Worm (Caenorhabditis elegans) whole organism, late embryonic: ENCODE measurements around the gene Y77E11A.23.

ENCODE experiments used
- K02D7.2 ChIP-seq: sonication (generic microtip); optimal IDR thresholded peaks from 2 replicates; lab custom pipeline; 2017; ENCODE audit warnings: mild to moderate bottlenecking, missing genetic modification characterization, missing compliant biosample characterization
- ama-1 ChIP-seq: fragments of 150-350 bp; optimal IDR thresholded peaks from 2 replicates; lab custom pipeline; 2014
- ceh-34 ChIP-seq: sonication (generic microtip); optimal IDR thresholded peaks from 2 replicates; lab custom pipeline; 2016; ENCODE audit warnings: mild to moderate bottlenecking, missing genetic modification characterization, missing compliant biosample characterization
- dmd-4 ChIP-seq: sonication (generic microtip); optimal IDR thresholded peaks from 2 replicates; lab custom pipeline; 2016; ENCODE audit warnings: borderline replicate concordance, missing genetic modification characterization, missing compliant biosample characterization
- elt-2 ChIP-seq: sonication (generic microtip); optimal IDR thresholded peaks from 2 replicates; lab custom pipeline; 2016; ENCODE audit warnings: missing genetic modification reagents, missing genetic modification characterization, missing compliant biosample characterization
- eyg-1 ChIP-seq: sonication (generic microtip); optimal IDR thresholded peaks from 2 replicates; lab custom pipeline; 2016; ENCODE audit warnings: missing genotype, missing genetic modification characterization, missing compliant biosample characterization
- gmeb-2 ChIP-seq: sonication (generic microtip); optimal IDR thresholded peaks from 2 replicates; lab custom pipeline; 2016; ENCODE audit warnings: missing genetic modification characterization, inconsistent platforms, missing compliant biosample characterization
- hlh-15 ChIP-seq: sonication (generic microtip); optimal IDR thresholded peaks from 2 replicates; lab custom pipeline; 2016; ENCODE audit warnings: missing genetic modification characterization, missing compliant biosample characterization
- mec-3 ChIP-seq: sonication (generic microtip); optimal IDR thresholded peaks from 2 replicates; lab custom pipeline; 2016; ENCODE audit warnings: borderline replicate concordance, missing genetic modification characterization, missing compliant biosample characterization
- pha-4 ChIP-seq: fragments of 150-350 bp; optimal IDR thresholded peaks from 2 replicates; lab custom pipeline; 2018; ENCODE audit warnings: missing biosample characterization, missing genetic modification reagents, missing genetic modification characterization
- pqm-1 ChIP-seq: sonication (generic microtip); optimal IDR thresholded peaks from 2 replicates; lab custom pipeline; 2016; ENCODE audit warnings: missing genetic modification characterization, missing compliant biosample characterization
- sox-4 ChIP-seq: sonication (generic microtip); optimal IDR thresholded peaks from 2 replicates; lab custom pipeline; 2017; ENCODE audit warnings: mild to moderate bottlenecking, missing genetic modification characterization, inconsistent platforms, missing compliant biosample characterization
- unc-42 ChIP-seq: sonication (generic microtip); optimal IDR thresholded peaks from 2 replicates; lab custom pipeline; 2016; ENCODE audit warnings: missing genotype, missing genetic modification characterization, missing compliant biosample characterization

ce11 chrIV:1452480-1452879, 22.3 kb upstream of the Y77E11A.23 start:
- TF ChIP-seq mec-3 (tag; lab: Kevin White, UChicago): no peak
- no peak for TF ChIP-seq elt-2 (tag; lab: Kevin White, UChicago)
- no peak for TF ChIP-seq ceh-34 (tag; lab: Kevin White, UChicago)
- no peak for TF ChIP-seq hlh-15 (tag; lab: Kevin White, UChicago)
- TF ChIP-seq eyg-1 (tag; lab: Kevin White, UChicago): no peak
- no peak for TF ChIP-seq sox-4
- TF ChIP-seq dmd-4 (tag; lab: Kevin White, UChicago): no peak
- no peak for TF ChIP-seq gmeb-2 (tag; lab: Kevin White, UChicago)
- no peak for TF ChIP-seq unc-42 (tag; lab: Kevin White, UChicago)
- no peak for TF ChIP-seq ama-1 (lab: Kevin White, UChicago)
- no peak for TF ChIP-seq K02D7.2 (tag; lab: Kevin White, UChicago)
- no peak for TF ChIP-seq pqm-1
- no peak for TF ChIP-seq pha-4 (tag; lab: Kevin White, UChicago)
